Worm (Caenorhabditis elegans) whole organism, late embryonic: ENCODE data around the gene F58G6.3.
A peak's percentile ranks its signal among the peaks of the same experiment; 100 is the strongest.

Source experiments
- C08G9.2 ChIP-seq: sonication (generic microtip); optimal IDR thresholded peaks from 2 replicates; lab custom pipeline; 2016; ENCODE audit warnings: mild to moderate bottlenecking, missing genetic modification characterization, moderate library complexity, missing compliant biosample characterization
- C38D4.7 ChIP-seq: fragments of 200-800 bp; sonication (Bioruptor generic); optimal IDR thresholded peaks from 2 replicates; lab custom pipeline; 2018; ENCODE audit warnings: mild to moderate bottlenecking, missing genetic modification characterization, moderate library complexity, missing compliant biosample characterization
- K02D7.2 ChIP-seq: sonication (generic microtip); optimal IDR thresholded peaks from 2 replicates; lab custom pipeline; 2017; ENCODE audit warnings: mild to moderate bottlenecking, missing genetic modification characterization, missing compliant biosample characterization
- T23F11.4 ChIP-seq: fragments of 200-800 bp; sonication (Bioruptor generic); optimal IDR thresholded peaks from 2 replicates; lab custom pipeline; 2018; ENCODE audit warnings: mild to moderate bottlenecking, missing genetic modification characterization, missing compliant biosample characterization
- ahr-1 ChIP-seq: sonication (generic microtip); optimal IDR thresholded peaks from 2 replicates; lab custom pipeline; 2016; ENCODE audit warnings: missing genetic modification characterization, missing compliant biosample characterization
- ceh-14 ChIP-seq: sonication (generic microtip); optimal IDR thresholded peaks from 2 replicates; lab custom pipeline; 2016; ENCODE audit warnings: missing genotype, missing genetic modification characterization, missing compliant biosample characterization
- ceh-24 ChIP-seq: sonication (generic microtip); optimal IDR thresholded peaks from 2 replicates; lab custom pipeline; 2016; ENCODE audit warnings: mild to moderate bottlenecking, missing genetic modification characterization, missing compliant biosample characterization
- ceh-30 ChIP-seq: fragments of 150-350 bp; optimal IDR thresholded peaks from 2 replicates; lab custom pipeline; 2014; ENCODE audit warnings: missing biosample characterization, missing genetic modification characterization
- ceh-31 ChIP-seq: sonication (generic microtip); optimal IDR thresholded peaks from 2 replicates; lab custom pipeline; 2016; ENCODE audit warnings: missing genetic modification characterization, missing compliant biosample characterization
- ceh-45 ChIP-seq: fragments of 200-800 bp; sonication (Bioruptor generic); IDR thresholded peaks from 2 replicates; pipeline ENCODE4 v1.3.6; 2022; ENCODE audit warnings: missing genetic modification reagents, missing genetic modification characterization, missing compliant biosample characterization
- ceh-6 ChIP-seq: fragments of 200-800 bp; sonication (Bioruptor generic); optimal IDR thresholded peaks from 2 replicates; lab custom pipeline; 2018; ENCODE audit warnings: mild to moderate bottlenecking, missing genetic modification characterization, missing compliant biosample characterization
- dmd-4 ChIP-seq: sonication (generic microtip); optimal IDR thresholded peaks from 2 replicates; lab custom pipeline; 2016; ENCODE audit warnings: borderline replicate concordance, missing genetic modification characterization, missing compliant biosample characterization
- elt-2 ChIP-seq: sonication (generic microtip); optimal IDR thresholded peaks from 2 replicates; lab custom pipeline; 2016; ENCODE audit warnings: missing genetic modification reagents, missing genetic modification characterization, missing compliant biosample characterization
- elt-4 ChIP-seq: sonication (generic microtip); optimal IDR thresholded peaks from 2 replicates; lab custom pipeline; 2016; ENCODE audit warnings: missing genetic modification characterization, missing compliant biosample characterization
- fkh-10 ChIP-seq: fragments of 150-350 bp; optimal IDR thresholded peaks from 2 replicates; lab custom pipeline; 2014; ENCODE audit warnings: missing biosample characterization, missing genetic modification reagents, missing genetic modification characterization
- gmeb-2 ChIP-seq: sonication (generic microtip); optimal IDR thresholded peaks from 2 replicates; lab custom pipeline; 2016; ENCODE audit warnings: missing genetic modification characterization, inconsistent platforms, missing compliant biosample characterization
- hlh-13 ChIP-seq: fragments of 200-800 bp; sonication (Bioruptor generic); optimal IDR thresholded peaks from 2 replicates; lab custom pipeline; 2018; ENCODE audit warnings: mild to moderate bottlenecking, missing genetic modification characterization, missing compliant biosample characterization
- hlh-30 ChIP-seq: sonication (generic microtip); optimal IDR thresholded peaks from 2 replicates; lab custom pipeline; 2017; ENCODE audit warnings: antibody characterized with exemption, missing genetic modification characterization, missing compliant biosample characterization; ENCODE audit not compliant: insufficient read depth
- hlh-6 ChIP-seq: sonication (generic microtip); optimal IDR thresholded peaks from 2 replicates; lab custom pipeline; 2016; ENCODE audit warnings: missing genotype, missing genetic modification characterization, missing compliant biosample characterization
- hlh-8 ChIP-seq: sonication (generic microtip); optimal IDR thresholded peaks from 2 replicates; lab custom pipeline; 2016; ENCODE audit warnings: missing genotype, missing genetic modification characterization, missing compliant biosample characterization
- npax-4 ChIP-seq: sonication (generic microtip); optimal IDR thresholded peaks from 2 replicates; lab custom pipeline; 2016; ENCODE audit warnings: missing genetic modification characterization, missing compliant biosample characterization
- pag-3 ChIP-seq: sonication (generic microtip); optimal IDR thresholded peaks from 2 replicates; lab custom pipeline; 2016; ENCODE audit warnings: missing compliant biosample characterization, missing genetic modification characterization, borderline replicate concordance
- pat-9 ChIP-seq: fragments of 200-800 bp; sonication (Bioruptor generic); optimal IDR thresholded peaks from 2 replicates; lab custom pipeline; 2018; ENCODE audit warnings: mild to moderate bottlenecking, missing genetic modification characterization, moderate library complexity, missing compliant biosample characterization
- pax-1 ChIP-seq: fragments of 150-350 bp; optimal IDR thresholded peaks from 2 replicates; lab custom pipeline; 2014; ENCODE audit warnings: missing biosample characterization, missing genetic modification characterization
- pha-2 ChIP-seq: sonication (generic microtip); optimal IDR thresholded peaks from 2 replicates; lab custom pipeline; 2017; ENCODE audit warnings: mild to moderate bottlenecking, missing genetic modification characterization, missing compliant biosample characterization
- pha-4 ChIP-seq: fragments of 150-350 bp; optimal IDR thresholded peaks from 2 replicates; lab custom pipeline; 2018; ENCODE audit warnings: missing biosample characterization, missing genetic modification reagents, missing genetic modification characterization
- ref-2 ChIP-seq: sonication (generic microtip); optimal IDR thresholded peaks from 2 replicates; lab custom pipeline; 2016; ENCODE audit warnings: missing genetic modification characterization, missing compliant biosample characterization
- rnt-1 ChIP-seq: sonication (generic microtip); optimal IDR thresholded peaks from 2 replicates; lab custom pipeline; 2016; ENCODE audit warnings: missing genetic modification characterization, missing compliant biosample characterization
- sdc-2 ChIP-seq: sonication (generic microtip); optimal IDR thresholded peaks from 2 replicates; lab custom pipeline; 2016; ENCODE audit warnings: missing genotype, missing genetic modification characterization, missing compliant biosample characterization
- sox-2 ChIP-seq: fragments of 200-800 bp; sonication (Bioruptor generic); IDR thresholded peaks from 2 replicates; pipeline ENCODE4 v1.3.6; 2022; ENCODE audit warnings: missing genetic modification reagents, missing genetic modification characterization, missing compliant biosample characterization
- sox-4 ChIP-seq: sonication (generic microtip); optimal IDR thresholded peaks from 2 replicates; lab custom pipeline; 2017; ENCODE audit warnings: mild to moderate bottlenecking, missing genetic modification characterization, inconsistent platforms, missing compliant biosample characterization
- tbx-2 ChIP-seq: sonication (generic microtip); optimal IDR thresholded peaks from 2 replicates; lab custom pipeline; 2016; ENCODE audit warnings: missing genetic modification characterization, missing compliant biosample characterization
- unc-42 ChIP-seq: sonication (generic microtip); optimal IDR thresholded peaks from 2 replicates; lab custom pipeline; 2016; ENCODE audit warnings: missing genotype, missing genetic modification characterization, missing compliant biosample characterization
- unc-55 ChIP-seq: sonication (generic microtip); optimal IDR thresholded peaks from 2 replicates; lab custom pipeline; 2017; ENCODE audit warnings: missing biosample characterization, missing genetic modification reagents, missing genetic modification characterization
- unc-86 ChIP-seq: sonication (generic microtip); optimal IDR thresholded peaks from 2 replicates; lab custom pipeline; 2016; ENCODE audit warnings: missing genetic modification characterization, missing compliant biosample characterization
- zip-5 ChIP-seq: sonication (generic microtip); optimal IDR thresholded peaks from 2 replicates; lab custom pipeline; 2016; ENCODE audit warnings: missing genetic modification characterization, missing compliant biosample characterization

The F58G6.3 gene

ce11 chrIV:9614695-9615094 is 38.6 kb upstream of the F58G6.3 start, which contains the start of gene elt-1:
Gene elt-1, plus strand, starts transcription at chrIV:9614995.
- TF ChIP-seq elt-4: no peak
- no peak for TF ChIP-seq hlh-8 (tag; lab: Kevin White, UChicago)
- TF ChIP-seq unc-42 (tag; lab: Kevin White, UChicago): no peak
- no peak for TF ChIP-seq C38D4.7 (GFP tag; lab: Kevin White, UChicago)
- no peak for TF ChIP-seq T23F11.4
- no peak for TF ChIP-seq ceh-31 (tag; lab: Kevin White, UChicago)
- TF ChIP-seq ceh-45 (GFP tag; lab: Robert Waterston, UW): no peak
- no peak for TF ChIP-seq hlh-6 (tag; lab: Kevin White, UChicago)
- TF ChIP-seq zip-5: no peak
- no peak for TF ChIP-seq sox-2 (GFP tag; lab: Robert Waterston, UW)
- no peak for TF ChIP-seq ceh-30 (tag; lab: Kevin White, UChicago)
- TF ChIP-seq ref-2 (tag; lab: Kevin White, UChicago): no peak
- TF ChIP-seq pha-2 (tag; lab: Kevin White, UChicago): no peak
- TF ChIP-seq elt-2: no peak

DNA sequence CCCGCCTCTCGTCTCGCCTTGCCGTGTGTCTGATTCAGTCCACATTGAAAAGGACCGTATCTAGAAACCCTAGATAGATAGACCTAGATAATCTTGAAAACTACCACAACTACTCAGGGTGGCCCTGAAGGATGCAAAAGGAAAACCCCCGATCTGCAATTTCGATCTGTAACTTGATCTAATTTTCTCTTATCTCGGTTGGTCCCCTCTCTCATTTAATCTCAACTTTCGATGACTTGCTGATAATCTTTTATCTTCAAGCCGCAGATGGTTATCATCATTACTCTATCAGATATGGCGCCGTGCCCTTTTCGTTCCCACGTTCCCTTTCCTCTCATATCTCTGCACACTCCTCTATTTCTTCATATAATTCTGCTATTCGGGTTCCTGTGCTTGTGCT is 37.8 kb upstream of the F58G6.3 start:
- TF ChIP-seq hlh-13 (GFP tag; lab: Kevin White, UChicago) (no peak), rnt-1 (tag; lab: Kevin White, UChicago) (peak; percentile 100)

DNA sequence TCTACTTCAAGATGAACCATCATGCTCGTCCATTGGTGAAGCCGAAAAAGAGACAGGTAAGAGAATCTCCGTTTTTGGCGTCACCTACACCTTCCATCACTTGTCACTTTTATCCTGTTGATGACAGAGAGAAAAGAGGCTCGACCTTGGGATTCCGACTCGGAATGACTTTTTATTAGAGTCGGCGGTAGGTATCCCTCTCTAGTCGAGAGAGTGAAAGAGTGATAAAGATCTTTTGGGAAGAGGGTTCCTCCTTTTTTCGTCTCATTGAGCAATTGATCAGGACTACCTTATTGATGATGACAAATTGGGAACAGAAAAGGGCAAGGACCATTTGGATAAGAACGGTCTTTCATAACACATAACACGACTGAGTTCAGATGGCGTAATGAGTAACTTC is 36.0 kb upstream of the F58G6.3 start:
- TF ChIP-seq unc-86: no peak
- no peak for TF ChIP-seq hlh-6 (tag; lab: Kevin White, UChicago)
- no peak for TF ChIP-seq pag-3 (tag; lab: Kevin White, UChicago)
- no peak for TF ChIP-seq ceh-14
- TF ChIP-seq ceh-6 (GFP tag; lab: Kevin White, UChicago): no peak
- TF ChIP-seq ceh-24: no peak
- no peak for TF ChIP-seq ahr-1 (tag; lab: Kevin White, UChicago)
- TF ChIP-seq pat-9 (tag; lab: Kevin White, UChicago): no peak
- TF ChIP-seq hlh-8 (tag; lab: Kevin White, UChicago): no peak
- no peak for TF ChIP-seq sdc-2 (tag; lab: Kevin White, UChicago)
- no peak for TF ChIP-seq rnt-1 (tag; lab: Kevin White, UChicago)
- TF ChIP-seq elt-4: no peak
- no peak for TF ChIP-seq gmeb-2
- no peak for TF ChIP-seq pax-1 (tag; lab: Kevin White, UChicago)

ce11 chrIV:9618015-9618414 is 35.3 kb upstream of the F58G6.3 start:
- no peak for TF ChIP-seq hlh-13 (GFP tag; lab: Kevin White, UChicago)
- TF ChIP-seq K02D7.2: no peak
- no peak for TF ChIP-seq dmd-4 (tag; lab: Kevin White, UChicago)
- TF ChIP-seq hlh-30 (tag; lab: Kevin White, UChicago): no peak
- TF ChIP-seq pha-4 (tag; lab: Kevin White, UChicago): no peak
- TF ChIP-seq sox-4: no peak
- TF ChIP-seq hlh-8 (tag; lab: Kevin White, UChicago): no peak
- no peak for TF ChIP-seq elt-4
- TF ChIP-seq C08G9.2 (tag; lab: Kevin White, UChicago): no peak
- no peak for TF ChIP-seq unc-55 (GFP tag; lab: Kevin White, UChicago)
- no peak for TF ChIP-seq tbx-2 (tag; lab: Kevin White, UChicago)
- no peak for TF ChIP-seq pag-3 (tag; lab: Kevin White, UChicago)
- no peak for TF ChIP-seq npax-4 (tag; lab: Kevin White, UChicago)
- TF ChIP-seq fkh-10: no peak
- TF ChIP-seq, all 69 proteins: peak for 0
